Fruit fly (Drosophila melanogaster) whole organism, embryonic: ENCODE measurements around the gene Lamtor3.
A peak's percentile ranks its signal among the peaks of the same experiment; 100 is the strongest.

Experiments
- B-H1 ChIP-seq: fragments of 200-800 bp; sonication (Bioruptor generic); IDR thresholded peaks from 3 replicates; pipeline ENCODE4 v1.3.6; 2022; ENCODE audit warnings: missing biosample characterization, missing genetic modification characterization
- CG11398 ChIP-seq: fragments of 200-800 bp; sonication (Bioruptor generic); optimal IDR thresholded peaks from 2 replicates; lab custom pipeline; 2016; ENCODE audit warnings: missing biosample characterization, missing genetic modification characterization
- CG11723 ChIP-seq: fragments of 200-800 bp; sonication (Bioruptor generic); optimal IDR thresholded peaks from 2 replicates; lab custom pipeline; 2017; ENCODE audit warnings: missing biosample characterization, mild to moderate bottlenecking, missing genetic modification characterization
- CG15479 ChIP-seq: fragments of 200-800 bp; sonication (Bioruptor generic); optimal IDR thresholded peaks from 3 replicates; lab custom pipeline; 2019; ENCODE audit warnings: missing biosample characterization, mild to moderate bottlenecking, missing genetic modification characterization, moderate library complexity
- CG16779 ChIP-seq: fragments of 200-800 bp; sonication (Bioruptor generic); IDR thresholded peaks from 2 replicates; pipeline ENCODE4 v1.3.6; 2022; ENCODE audit warnings: missing biosample characterization, missing genetic modification characterization
- CG18011 ChIP-seq: fragments of 200-800 bp; sonication (Bioruptor generic); optimal IDR thresholded peaks from 2 replicates; lab custom pipeline; 2017; ENCODE audit warnings: missing biosample characterization, missing genetic modification characterization, mild to moderate bottlenecking, moderate library complexity, missing genotype
- CG18599 ChIP-seq: fragments of 200-800 bp; sonication (Bioruptor generic); optimal IDR thresholded peaks from 3 replicates; lab custom pipeline; 2017; ENCODE audit warnings: missing biosample characterization, missing genetic modification characterization, mild to moderate bottlenecking, moderate library complexity, missing genetic modification reagents
- CG30403 ChIP-seq: fragments of 200-800 bp; sonication (Bioruptor generic); optimal IDR thresholded peaks from 3 replicates; lab custom pipeline; 2016; ENCODE audit warnings: missing biosample characterization, missing genetic modification characterization
- CG32767 ChIP-seq: fragments of 200-800 bp; sonication (Bioruptor generic); IDR thresholded peaks from 2 replicates; pipeline ENCODE4 v1.3.6; 2022; ENCODE audit warnings: missing biosample characterization, missing genetic modification characterization
- CG32772 ChIP-seq: fragments of 200-800 bp; sonication (Bioruptor generic); IDR thresholded peaks from 2 replicates; pipeline ENCODE4 v1.3.6; 2022; ENCODE audit warnings: missing biosample characterization, missing genetic modification characterization
- CG34376 ChIP-seq: fragments of 200-800 bp; sonication (Bioruptor generic); optimal IDR thresholded peaks from 2 replicates; lab custom pipeline; 2018; ENCODE audit warnings: missing biosample characterization, mild to moderate bottlenecking, missing genetic modification characterization
- CG34422 ChIP-seq: fragments of 200-800 bp; sonication (Bioruptor generic); IDR thresholded peaks from 3 replicates; pipeline ENCODE4 v1.3.6; 2022; ENCODE audit warnings: missing biosample characterization, missing genetic modification characterization
- CG3847 ChIP-seq: fragments of 200-800 bp; sonication (Bioruptor generic); IDR thresholded peaks from 2 replicates; pipeline ENCODE4 v1.3.6; 2022; ENCODE audit warnings: missing biosample characterization, missing genetic modification characterization
- CG4328 ChIP-seq: fragments of 200-800 bp; sonication (Bioruptor generic); optimal IDR thresholded peaks from 3 replicates; lab custom pipeline; 2017; ENCODE audit warnings: missing biosample characterization, missing genetic modification reagents, missing genetic modification characterization
- CG5953 ChIP-seq: fragments of 200-800 bp; sonication (Bioruptor generic); IDR thresholded peaks from 2 replicates; pipeline ENCODE4 v1.3.6; 2022; ENCODE audit warnings: missing biosample characterization, missing genetic modification characterization
- CG7745 ChIP-seq: fragments of 200-800 bp; sonication (Bioruptor generic); optimal IDR thresholded peaks from 2 replicates; lab custom pipeline; 2018; ENCODE audit warnings: missing biosample characterization, mild to moderate bottlenecking, missing genetic modification characterization, moderate library complexity
- CG8944 ChIP-seq: fragments of 200-800 bp; sonication (Bioruptor generic); optimal IDR thresholded peaks from 3 replicates; lab custom pipeline; 2016; ENCODE audit warnings: missing biosample characterization, missing genetic modification characterization
- CG9609 ChIP-seq: fragments of 200-800 bp; sonication (Bioruptor generic); optimal IDR thresholded peaks from 3 replicates; lab custom pipeline; 2016; ENCODE audit warnings: missing biosample characterization, missing genetic modification characterization
- CG9932 ChIP-seq: fragments of 200-800 bp; sonication (Bioruptor generic); IDR thresholded peaks from 2 replicates; pipeline ENCODE4 v1.3.6; 2022; ENCODE audit warnings: missing biosample characterization, missing genetic modification characterization
- ERR ChIP-seq: fragments of 200-800 bp; sonication (Bioruptor generic); optimal IDR thresholded peaks from 2 replicates; lab custom pipeline; 2016; ENCODE audit warnings: missing biosample characterization, missing genetic modification characterization
- Ets65A ChIP-seq: fragments of 200-800 bp; sonication (Bioruptor generic); peaks from one replicate; lab custom pipeline; 2016; ENCODE audit warnings: missing biosample characterization, missing genetic modification characterization
- Gsc ChIP-seq: fragments of 200-800 bp; sonication (Bioruptor generic); IDR thresholded peaks from 2 replicates; pipeline ENCODE4 v1.3.6; 2022; ENCODE audit warnings: missing biosample characterization, missing genetic modification characterization
- Gug ChIP-seq: fragments of 200-800 bp; sonication (Bioruptor generic); IDR thresholded peaks from 4 replicates; pipeline ENCODE4 v1.3.6; 2022; ENCODE audit warnings: missing biosample characterization, missing genetic modification characterization
- HLH4C ChIP-seq: fragments of 200-800 bp; sonication (Bioruptor generic); IDR thresholded peaks from 3 replicates; pipeline ENCODE4 v1.3.6; 2022; ENCODE audit warnings: missing biosample characterization, missing genetic modification characterization; ENCODE audit not compliant: partially characterized antibody
- Hand ChIP-seq: fragments of 200-800 bp; sonication (Bioruptor generic); optimal IDR thresholded peaks from 2 replicates; lab custom pipeline; 2017; ENCODE audit warnings: mild to moderate bottlenecking, missing biosample characterization, missing genetic modification reagents, missing genetic modification characterization
- HmgD ChIP-seq: fragments of 200-800 bp; sonication (Bioruptor generic); optimal IDR thresholded peaks from 3 replicates; lab custom pipeline; 2016; ENCODE audit warnings: missing biosample characterization, missing genetic modification characterization
- Lhr ChIP-seq: fragments of 200-800 bp; sonication (Bioruptor generic); optimal IDR thresholded peaks from 3 replicates; lab custom pipeline; 2017; ENCODE audit warnings: mild to moderate bottlenecking, missing biosample characterization, missing genetic modification reagents, missing genetic modification characterization
- Myb ChIP-seq: fragments of 200-800 bp; sonication (Bioruptor generic); optimal IDR thresholded peaks from 2 replicates; lab custom pipeline; 2016; ENCODE audit warnings: missing biosample characterization, missing genetic modification characterization
- NC2β ChIP-seq: fragments of 200-800 bp; sonication (Bioruptor generic); optimal IDR thresholded peaks from 2 replicates; lab custom pipeline; 2016; ENCODE audit warnings: missing biosample characterization, missing genetic modification characterization
- Neu2 ChIP-seq: fragments of 200-800 bp; sonication (Bioruptor generic); optimal IDR thresholded peaks from 3 replicates; lab custom pipeline; 2016; ENCODE audit warnings: missing biosample characterization, missing genetic modification characterization, borderline replicate concordance
- Vsx1 ChIP-seq: fragments of 200-800 bp; sonication (Bioruptor generic); optimal IDR thresholded peaks from 2 replicates; lab custom pipeline; 2017; ENCODE audit warnings: missing biosample characterization, mild to moderate bottlenecking, missing genetic modification characterization, missing genetic modification reagents
- aop ChIP-seq: fragments of 200-800 bp; sonication (Bioruptor generic); IDR thresholded peaks from 2 replicates; pipeline ENCODE4 v1.3.6; 2022; ENCODE audit warnings: missing biosample characterization, missing genetic modification characterization
- cas ChIP-seq: fragments of 200-800 bp; sonication (Bioruptor generic); IDR thresholded peaks from 2 replicates; pipeline ENCODE4 v1.3.6; 2022; ENCODE audit warnings: missing biosample characterization, missing genetic modification characterization
- crc ChIP-seq: fragments of 200-800 bp; sonication (Bioruptor generic); optimal IDR thresholded peaks from 2 replicates; lab custom pipeline; 2016; ENCODE audit warnings: missing biosample characterization, missing genetic modification characterization
- cwo ChIP-seq: fragments of 200-800 bp; sonication (Bioruptor generic); optimal IDR thresholded peaks from 3 replicates; lab custom pipeline; 2017; ENCODE audit warnings: missing biosample characterization, missing genetic modification characterization, mild to moderate bottlenecking, moderate library complexity, missing genetic modification reagents
- ems ChIP-seq: fragments of 200-800 bp; sonication (Bioruptor generic); optimal IDR thresholded peaks from 3 replicates; lab custom pipeline; 2016; ENCODE audit warnings: missing biosample characterization, missing genetic modification characterization
- fd64A ChIP-seq: fragments of 200-800 bp; sonication (Bioruptor generic); optimal IDR thresholded peaks from 3 replicates; lab custom pipeline; 2018; ENCODE audit warnings: missing biosample characterization, mild to moderate bottlenecking, missing genetic modification characterization
- fd96Cb ChIP-seq: fragments of 200-800 bp; sonication (Bioruptor generic); optimal IDR thresholded peaks from 2 replicates; lab custom pipeline; 2018; ENCODE audit warnings: missing biosample characterization, mild to moderate bottlenecking, missing genetic modification characterization, moderate library complexity
- ham ChIP-seq: fragments of 200-800 bp; sonication (Bioruptor generic); IDR thresholded peaks from 2 replicates; pipeline ENCODE4 v1.3.6; 2022; ENCODE audit warnings: missing biosample characterization, missing genetic modification characterization
- lmd ChIP-seq: fragments of 200-800 bp; sonication (Bioruptor generic); IDR thresholded peaks from 2 replicates; pipeline ENCODE4 v1.3.6; 2022; ENCODE audit warnings: missing biosample characterization, missing genetic modification characterization
- pan ChIP-seq, 4 experiments: fragments of >200 bp in 3 of 4; fragments of 200-800 bp in 1 of 4; sonication (Bioruptor generic) in 1 of 4; optimal IDR thresholded peaks in 3 of 4; IDR thresholded peaks in 1 of 4; 2 replicates each; pipeline versions ENCODE4 v1.3.6 to Lab custom; 2017 to 2022; ENCODE audit warnings: missing biosample characterization in 2 of 4, missing genetic modification characterization in 2 of 4, mixed read lengths in 1 of 4
- repo ChIP-seq: fragments of 200-800 bp; sonication (Bioruptor generic); optimal IDR thresholded peaks from 2 replicates; lab custom pipeline; 2016; ENCODE audit warnings: missing biosample characterization, missing genetic modification characterization
- rib ChIP-seq: fragments of 200-800 bp; sonication (Bioruptor generic); IDR thresholded peaks from 2 replicates; pipeline ENCODE4 v1.3.6; 2022; ENCODE audit warnings: missing biosample characterization, missing genetic modification characterization
- sens-2 ChIP-seq: fragments of 200-800 bp; sonication (Bioruptor generic); IDR thresholded peaks from 2 replicates; pipeline ENCODE4 v1.3.6; 2022; ENCODE audit warnings: missing biosample characterization, missing genetic modification characterization
- sim ChIP-seq: fragments of 200-800 bp; sonication (Bioruptor generic); IDR thresholded peaks from 2 replicates; pipeline ENCODE4 v1.3.6; 2022; ENCODE audit warnings: missing biosample characterization, missing genetic modification characterization
- slou ChIP-seq: fragments of 200-800 bp; sonication (Bioruptor generic); optimal IDR thresholded peaks from 3 replicates; lab custom pipeline; 2016; ENCODE audit warnings: missing biosample characterization, missing genetic modification characterization
- ssp ChIP-seq: fragments of 200-800 bp; sonication (Bioruptor generic); IDR thresholded peaks from 2 replicates; pipeline ENCODE4 v1.3.6; 2022; ENCODE audit warnings: missing biosample characterization, missing genetic modification characterization
- vfl ChIP-seq: fragments of 200-800 bp; sonication (Bioruptor generic); optimal IDR thresholded peaks from 2 replicates; lab custom pipeline; 2016; ENCODE audit warnings: missing biosample characterization, missing genetic modification characterization
- wdn ChIP-seq: fragments of 200-800 bp; sonication (Bioruptor generic); IDR thresholded peaks from 2 replicates; pipeline ENCODE4 v1.3.6; 2022; ENCODE audit warnings: missing biosample characterization, missing genetic modification characterization

Gene Lamtor3

DNA sequence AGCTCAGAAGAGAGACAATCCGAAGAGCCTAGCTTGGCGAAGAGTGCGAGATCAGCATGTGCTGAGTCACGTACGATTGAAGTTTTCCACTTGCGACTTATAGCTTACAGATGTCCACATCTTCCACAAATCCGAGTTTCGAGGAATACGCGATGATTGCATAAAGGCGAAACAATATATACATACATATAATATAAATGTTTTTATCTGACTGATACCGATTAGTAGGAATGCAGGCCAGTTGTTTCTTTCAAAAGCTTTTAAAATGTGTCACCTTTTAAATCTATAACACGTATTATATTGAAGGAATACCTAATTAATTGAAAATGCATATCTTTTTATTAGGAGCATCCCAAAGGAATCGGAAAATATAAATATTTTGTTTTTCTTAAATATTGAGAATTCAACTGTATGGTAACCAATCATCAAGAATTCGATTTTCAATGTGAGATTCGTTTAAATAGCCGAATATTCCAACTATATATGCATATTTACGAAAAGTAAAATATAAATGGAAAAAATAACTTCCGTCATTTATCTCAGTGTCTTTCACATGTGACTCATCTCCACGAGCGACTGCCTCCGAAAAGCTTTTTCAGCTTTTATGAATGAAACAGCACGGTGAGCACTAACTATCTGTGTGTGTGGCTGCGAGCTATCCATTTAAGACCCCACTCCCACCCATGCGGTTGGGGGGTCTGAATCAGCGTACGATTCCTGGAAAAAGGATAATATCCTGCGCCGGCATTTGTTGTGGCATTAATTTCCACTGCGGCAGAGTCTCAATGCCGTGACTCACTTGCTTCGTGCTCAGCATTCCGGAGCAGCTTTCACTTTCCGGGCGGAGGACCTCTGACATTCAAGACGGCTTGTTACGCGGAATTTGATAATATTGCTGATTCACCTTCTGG, 30.3 kb upstream of the Lamtor3 start (continued):
- TF ChIP-seq CG32772 (GFP tag; lab: Robert Waterston, UW), result no peak
- TF ChIP-seq wdn, result no peak
- no peak for TF ChIP-seq ems (GFP tag; lab: Kevin White, UChicago)
- 0 out of 3 replicates have a peak, but pooled peaks have one; percentile 38 for TF ChIP-seq CG34422 (GFP tag; lab: Robert Waterston, UW)
- TF ChIP-seq ERR (GFP tag; lab: Kevin White, UChicago), result no peak
- no peak; the same call in 2 of the 3 replicates for TF ChIP-seq B-H1 (GFP tag; lab: Robert Waterston, UW)
- peak; percentile 26 for TF ChIP-seq Myb (GFP tag; lab: Kevin White, UChicago)
- TF ChIP-seq slou (GFP tag; lab: Kevin White, UChicago), result peak; percentile 6
- TF ChIP-seq Gsc (GFP tag; lab: Robert Waterston, UW), result no peak
- TF ChIP-seq cwo, result peak; percentile 42
- no peak for TF ChIP-seq ssp (GFP tag; lab: Robert Waterston, UW)
- no peak for TF ChIP-seq CG8944
- peak; percentile 69 for TF ChIP-seq cas (GFP tag; lab: Robert Waterston, UW)
- TF ChIP-seq vfl (GFP tag; lab: Kevin White, UChicago), result no peak
- TF ChIP-seq crc (GFP tag; lab: Kevin White, UChicago), result no peak
- TF ChIP-seq CG9932, result no peak
- 0 out of 2 replicates have a peak, but pooled peaks have one; percentile 46 for TF ChIP-seq CG5953 (GFP tag; lab: Robert Waterston, UW)
- peak; percentile 20 for TF ChIP-seq CG34376 (GFP tag; lab: Kevin White, UChicago)
- peak; percentile 51 for TF ChIP-seq CG18011 (GFP tag; lab: Kevin White, UChicago)
- no peak for TF ChIP-seq pan (optimal IDR thresholded peaks at IDR 0.05; lab: Kevin White, UChicago)
- TF ChIP-seq pan (GFP tag; optimal IDR thresholded peaks at IDR 0.05 in 1 of 2, IDR thresholded peaks at IDR 0.05 in 1 of 2), result peak in 1 of 2 experiments; percentile 76
- peak; percentile 35 for TF ChIP-seq fd96Cb (tag; lab: Kevin White, UChicago)
- no peak for TF ChIP-seq CG9609 (GFP tag; lab: Kevin White, UChicago)
- peak; percentile 72 for TF ChIP-seq CG18599
- no peak for TF ChIP-seq sim (GFP tag; lab: Robert Waterston, UW)
- TF ChIP-seq CG4328 (GFP tag; lab: Kevin White, UChicago), result no peak
- no peak for TF ChIP-seq HmgD (GFP tag; lab: Kevin White, UChicago)
- TF ChIP-seq CG16779 (GFP tag; lab: Robert Waterston, UW), result 0 out of 2 replicates have a peak, but pooled peaks have one; percentile 30
- no peak for TF ChIP-seq Lhr (GFP tag; lab: Kevin White, UChicago)
- no peak for TF ChIP-seq NC2β
- no peak for TF ChIP-seq aop
- TF ChIP-seq Vsx1, result peak; percentile 33
- TF ChIP-seq CG11398 (GFP tag; lab: Kevin White, UChicago), result no peak
- no peak for TF ChIP-seq Gug
- peak; percentile 20 for TF ChIP-seq CG11723 (GFP tag; lab: Kevin White, UChicago)
- TF ChIP-seq CG30403 (GFP tag; lab: Kevin White, UChicago), result peak; percentile 78
- TF ChIP-seq sens-2 (GFP tag; lab: Robert Waterston, UW), result no peak
- TF ChIP-seq CG3847 (GFP tag; lab: Robert Waterston, UW), result peak; percentile 30; the same call in 1 of the 2 replicates
- TF ChIP-seq Hand, result peak; percentile 5
- no peak for TF ChIP-seq CG15479 (GFP tag; lab: Kevin White, UChicago)
- no peak for TF ChIP-seq CG32767 (GFP tag; lab: Robert Waterston, UW)
- TF ChIP-seq CG7745, result no peak
- no peak for TF ChIP-seq Neu2
- no peak; the same call in 1 of the 2 replicates for TF ChIP-seq ham
- TF ChIP-seq lmd (GFP tag; lab: Robert Waterston, UW), result no peak
- TF ChIP-seq HLH4C (GFP tag; lab: Robert Waterston, UW), result no peak
- no peak for TF ChIP-seq fd64A (GFP tag; lab: Kevin White, UChicago)
- peak; percentile 10; the same call in 1 of the 2 replicates for TF ChIP-seq rib (GFP tag; lab: Robert Waterston, UW)
- TF ChIP-seq repo (GFP tag; lab: Kevin White, UChicago), result no peak
- TF ChIP-seq Ets65A (GFP tag; lab: Kevin White, UChicago), result no peak
